Fruit fly (Drosophila melanogaster): ENCODE measurements around the gene Rcc1.

Gene Rcc1

dm6 chr3L:5974575-5975421 is 42.2 kb upstream of the Rcc1 start (continued):
- TF ChIP-seq z (GFP tag; IDR thresholded peaks at IDR 0.05) (no peak; the same call in 2 of the 3 replicates), pita (GFP tag; optimal IDR thresholded peaks at IDR 0.05) (no peak), abd-A (tag; optimal IDR thresholded peaks at IDR 0.05) (peak; percentile 71), vfl (GFP tag; optimal IDR thresholded peaks at IDR 0.05) (no peak), CG1233 (GFP tag; optimal IDR thresholded peaks at IDR 0.05) (peak; percentile 46), nau (GFP tag; optimal IDR thresholded peaks at IDR 0.05) (peak; percentile 51), CG11398 (GFP tag; optimal IDR thresholded peaks at IDR 0.05) (peak; percentile 65), fu2 (GFP tag; optimal IDR thresholded peaks at IDR 0.05) (no peak), CG4730 (GFP tag; IDR thresholded peaks at IDR 0.05) (no peak), dati (GFP tag; IDR thresholded peaks at IDR 0.05) (no peak), hb (GFP tag; IDR thresholded peaks at IDR 0.05; ENCODE audit: partially characterized antibody) (no peak), nmo (GFP tag; optimal IDR thresholded peaks at IDR 0.05) (peak; percentile 4), usp (GFP tag; optimal IDR thresholded peaks at IDR 0.05) (no peak), CG34224 (GFP tag; IDR thresholded peaks at IDR 0.05; ENCODE audit: partially characterized antibody) (no peak), Ets65A (GFP tag) (peak; percentile 86), so (GFP tag; IDR thresholded peaks at IDR 0.05) (no peak), ab (GFP tag; optimal IDR thresholded peaks at IDR 0.05) (no peak), CG18262 (tag; optimal IDR thresholded peaks at IDR 0.05) (peak; percentile 49), Eip74EF (GFP tag; optimal IDR thresholded peaks at IDR 0.05) (no peak), CG14050 (GFP tag; IDR thresholded peaks at IDR 0.05) (no peak), Sin3A (optimal IDR thresholded peaks at IDR 0.05) (no peak), CG31224 (GFP tag; IDR thresholded peaks at IDR 0.05) (no peak), CG2889 (GFP tag; IDR thresholded peaks at IDR 0.05) (no peak), CG10431 (GFP tag; optimal IDR thresholded peaks at IDR 0.05) (peak; percentile 48), nom (GFP tag; optimal IDR thresholded peaks at IDR 0.05) (no peak), CG10366 (GFP tag; IDR thresholded peaks at IDR 0.05) (no peak), CG4360 (GFP tag; IDR thresholded peaks at IDR 0.05) (0 out of 2 replicates have a peak, but pooled peaks have one; percentile 32), CG1602 (GFP tag; optimal IDR thresholded peaks at IDR 0.05) (peak; percentile 26), ttk (GFP tag; IDR thresholded peaks at IDR 0.05) (no peak), CG10462 (GFP tag; optimal IDR thresholded peaks at IDR 0.05) (peak; percentile 38), CG3065 (GFP tag; optimal IDR thresholded peaks at IDR 0.05) (peak; percentile 59), kah (GFP tag; optimal IDR thresholded peaks at IDR 0.05) (no peak), chinmo (GFP tag; IDR thresholded peaks at IDR 0.05; ENCODE audit: partially characterized antibody) (peak; percentile 72; the same call in 1 of the 4 replicates), slou (GFP tag; optimal IDR thresholded peaks at IDR 0.05) (no peak), cwo (GFP tag; optimal IDR thresholded peaks at IDR 0.05) (no peak), disco-r (GFP tag; optimal IDR thresholded peaks at IDR 0.05) (peak; percentile 14), CG7928 (GFP tag; optimal IDR thresholded peaks at IDR 0.05) (no peak), CG31388 (GFP tag; optimal IDR thresholded peaks at IDR 0.05) (no peak), otp (GFP tag; IDR thresholded peaks at IDR 0.05) (peak; percentile 72; the same call in 1 of the 3 replicates), dpn (GFP tag; optimal IDR thresholded peaks at IDR 0.05) (peak in 1 of 2 experiments; percentile 12), sens (GFP tag) (peak; percentile 97), Dip3 (GFP tag; optimal IDR thresholded peaks at IDR 0.05) (no peak), CG14441 (GFP tag; IDR thresholded peaks at IDR 0.05) (no peak), CG7357 (GFP tag; IDR thresholded peaks at IDR 0.05) (no peak), ewg (GFP tag; optimal IDR thresholded peaks at IDR 0.05) (peak; percentile 41), H2.0 (GFP tag; IDR thresholded peaks at IDR 0.05) (no peak), luna (GFP tag; optimal IDR thresholded peaks at IDR 0.05) (no peak), Stat92E (GFP tag; optimal IDR thresholded peaks at IDR 0.05) (no peak), al (GFP tag; IDR thresholded peaks at IDR 0.05) (no peak), CG1792 (GFP tag; optimal IDR thresholded peaks at IDR 0.05) (peak; percentile 59)

All from whole organism, embryonic.